Worm (Caenorhabditis elegans) whole organism, L1 larva: Measurements from ENCODE around the gene atg-7.

Source experiments
- ama-1 ChIP-seq: fragments of 150-350 bp; optimal IDR thresholded peaks from 2 replicates; lab custom pipeline; 2014
- fkh-4 ChIP-seq: sonication (generic microtip); optimal IDR thresholded peaks from 2 replicates; lab custom pipeline; 2016; ENCODE audit warnings: missing compliant biosample characterization, missing genetic modification characterization, borderline replicate concordance
- fkh-8 ChIP-seq: sonication (generic microtip); optimal IDR thresholded peaks from 2 replicates; lab custom pipeline; 2016; ENCODE audit warnings: mild to moderate bottlenecking, missing genetic modification characterization, missing compliant biosample characterization
- snu-23 ChIP-seq: sonication (generic microtip); optimal IDR thresholded peaks from 2 replicates; lab custom pipeline; 2016; ENCODE audit warnings: missing genetic modification characterization, missing compliant biosample characterization

DNA sequence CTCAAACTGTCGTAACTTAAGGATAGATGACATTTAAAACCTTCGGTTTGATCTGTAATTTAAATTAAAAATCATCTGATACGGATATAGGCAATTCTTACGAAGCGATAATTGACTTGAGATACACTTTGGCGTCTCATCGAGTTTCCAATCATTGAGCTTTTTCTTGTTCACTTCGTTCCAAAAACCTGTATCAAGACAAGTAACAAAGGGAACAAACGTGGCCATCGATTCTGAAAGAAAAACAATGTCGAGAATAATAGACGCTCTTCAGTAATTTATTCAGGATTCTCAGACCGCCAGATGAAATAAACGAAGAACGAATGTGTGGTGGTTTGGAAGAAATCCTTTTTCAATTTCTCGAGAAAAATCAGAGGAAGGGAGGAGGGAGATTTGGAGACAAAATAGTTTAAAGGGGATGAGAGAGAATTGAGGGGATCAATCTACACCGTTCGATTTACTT, at the start of gene atg-7:
- TF ChIP-seq ama-1 (lab: Kevin White, UChicago) (peak; percentile 90), fkh-4 (tag; lab: Kevin White, UChicago) (no peak), fkh-8 (tag; lab: Kevin White, UChicago) (no peak), snu-23 (GFP tag; lab: Kevin White, UChicago) (peak; percentile 9)
